Worm (Caenorhabditis elegans): Measurements from ENCODE around the gene C29E4.11.

C29E4.11 gene

DNA sequence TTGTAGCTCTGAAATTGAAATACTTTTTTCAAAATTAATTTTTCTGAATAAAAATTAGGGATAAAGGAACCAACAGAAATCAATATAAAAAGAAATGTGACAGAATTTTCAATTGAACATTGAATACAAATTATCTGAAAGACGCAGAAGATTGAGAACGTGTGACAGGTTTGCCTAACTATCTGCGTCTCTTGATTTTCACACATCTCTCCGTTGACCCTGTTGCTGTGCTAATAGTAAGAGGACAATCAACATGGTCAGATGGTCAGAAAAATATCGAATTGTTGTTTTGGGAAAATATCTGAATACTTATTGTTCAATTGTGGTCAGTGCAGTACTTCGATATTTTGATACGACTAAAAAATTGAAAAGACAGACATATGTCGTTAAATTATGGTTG lies 46.3 kb downstream of the C29E4.11 start, which contains the start of gene ZK688.7 (continued):
- TF ChIP-seq tlp-1 (tag; optimal IDR thresholded peaks at IDR 0.05) (no peak), lin-14 (GFP tag; optimal IDR thresholded peaks at IDR 0.05) (peak; percentile 81), mdl-1 (tag; optimal IDR thresholded peaks at IDR 0.05) (peak in 1 of 2 experiments; percentile 15), elt-2 (tag; optimal IDR thresholded peaks at IDR 0.05) (no peak), C16A3.4 (tag; optimal IDR thresholded peaks at IDR 0.05) (no peak), mef-2 (tag; optimal IDR thresholded peaks at IDR 0.05) (no peak), jun-1 (tag; optimal IDR thresholded peaks at IDR 0.05) (no peak)

DNA sequence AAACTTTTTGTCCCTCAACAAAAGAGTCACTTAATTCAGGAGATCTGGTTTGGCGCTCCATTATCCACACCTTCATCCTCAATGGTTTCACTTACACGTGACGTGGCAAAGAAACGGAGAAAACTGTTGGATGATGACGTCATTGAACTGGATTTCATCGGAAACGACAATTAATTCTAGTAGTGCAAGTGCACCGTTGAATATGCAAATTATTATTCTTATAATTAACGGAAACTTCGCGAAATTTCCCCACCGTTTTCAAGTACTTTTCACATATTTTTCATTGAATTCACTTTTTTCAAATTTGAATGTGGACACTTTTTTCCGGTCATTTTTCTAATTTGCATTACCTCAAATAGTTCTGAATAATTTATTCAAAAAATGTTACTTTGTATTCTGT lies 48.7 kb downstream of the C29E4.11 start, which contains the start of gene ZK688.1:
Gene ZK688.1 (plus strand): TSS at position 301 of the 400 bp plus-strand sequence.
- TF ChIP-seq pax-3 (tag; optimal IDR thresholded peaks at IDR 0.05) (no peak), efl-1 (optimal IDR thresholded peaks at IDR 0.05) (no peak), efl-1 (GFP tag; optimal IDR thresholded peaks at IDR 0.05 in 1 of 2) (peak in 1 of 2 experiments; percentile 52)

- TF ChIP-seq hlh-17 (GFP tag; optimal IDR thresholded peaks at IDR 0.05; ENCODE audit: borderline replicate concordance) (no peak), egl-13 (tag; optimal IDR thresholded peaks at IDR 0.05) (no peak), tbx-2 (tag; optimal IDR thresholded peaks at IDR 0.05) (no peak), C34B4.2 (tag; optimal IDR thresholded peaks at IDR 0.05) (no peak), sox-4 (tag; optimal IDR thresholded peaks at IDR 0.05) (no peak), unc-30 (tag; optimal IDR thresholded peaks at IDR 0.05) (no peak), rnt-1 (tag; optimal IDR thresholded peaks at IDR 0.05) (peak; percentile 48), ama-1 (optimal IDR thresholded peaks at IDR 0.05) (no peak), nhr-47 (tag; optimal IDR thresholded peaks at IDR 0.05) (no peak), nhr-71 (tag; optimal IDR thresholded peaks at IDR 0.05) (peak; percentile 36), mef-2 (tag; optimal IDR thresholded peaks at IDR 0.05) (no peak)
Observed at ce11 chrIII:7907515-7907914, 50.4 kb downstream of the C29E4.11 start, which contains the start of gene pcp-5. TSS of gene pcp-5 (minus strand) at chrIII:7907615.
